Worm (Caenorhabditis elegans): ENCODE results near the gene tph-1.

DNA sequence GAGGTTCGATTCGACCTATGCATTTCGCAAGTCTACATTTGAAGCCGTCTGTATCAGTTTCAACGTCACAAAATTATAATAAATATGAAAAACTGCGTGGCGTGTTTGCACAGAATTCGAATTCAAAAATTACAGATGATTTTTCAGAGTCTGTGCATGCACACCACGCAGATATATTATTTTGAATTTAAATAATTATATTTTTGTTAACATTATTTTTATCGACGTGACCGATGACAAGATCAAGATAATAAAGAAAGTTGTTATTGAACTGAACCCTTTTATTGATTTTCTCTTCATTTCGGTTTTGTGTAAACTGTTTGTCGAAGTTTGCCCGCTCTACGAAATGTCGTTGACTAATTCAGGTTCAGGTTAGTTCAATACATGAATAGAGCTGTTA is 44.1 kb upstream of the tph-1 start, which contains the start of gene C28F5.1:
- no peak for TF ChIP-seq nhr-12 (tag; optimal IDR thresholded peaks at IDR 0.05)
- no peak for TF ChIP-seq mab-5 (tag; optimal IDR thresholded peaks at IDR 0.05)
- TF ChIP-seq mep-1 (tag; optimal IDR thresholded peaks at IDR 0.05), result no peak
- TF ChIP-seq pha-4 (tag; optimal IDR thresholded peaks at IDR 0.05), result no peak
- TF ChIP-seq snpc-4 (tag; optimal IDR thresholded peaks at IDR 0.05), result no peak
- TF ChIP-seq nhr-237 (tag; optimal IDR thresholded peaks at IDR 0.05), result no peak
- TF ChIP-seq unc-62 (GFP tag; optimal IDR thresholded peaks at IDR 0.05), result no peak
- no peak for TF ChIP-seq sptf-1 (tag; optimal IDR thresholded peaks at IDR 0.05)

Data from whole organism, mixed stage, embryonic.